Worm (Caenorhabditis elegans) whole organism, L3 larva: ENCODE results near the gene rab-3.

Source experiments
- ceh-82 ChIP-seq: fragments of 150-350 bp; optimal IDR thresholded peaks from 2 replicates; lab custom pipeline; 2014; ENCODE audit warnings: missing biosample characterization, missing genetic modification characterization
- egl-27 ChIP-seq: sonication (generic microtip); optimal IDR thresholded peaks from 4 replicates; lab custom pipeline; 2017; ENCODE audit warnings: missing biosample characterization, missing genetic modification reagents, missing genetic modification characterization
- elt-2 ChIP-seq: sonication (generic microtip); optimal IDR thresholded peaks from 2 replicates; lab custom pipeline; 2016; ENCODE audit warnings: missing genetic modification reagents, mild to moderate bottlenecking, missing genetic modification characterization, missing compliant biosample characterization
- nfya-1 ChIP-seq: sonication (generic microtip); optimal IDR thresholded peaks from 2 replicates; lab custom pipeline; 2017; ENCODE audit warnings: missing genetic modification characterization, mild to moderate bottlenecking, missing compliant biosample characterization, antibody characterized with exemption, moderate library complexity; ENCODE audit not compliant: insufficient read depth
- nhr-12 ChIP-seq: fragments of 150-350 bp; optimal IDR thresholded peaks from 2 replicates; lab custom pipeline; 2014; ENCODE audit warnings: missing biosample characterization, missing genetic modification characterization
- tbx-2 ChIP-seq: sonication (generic microtip); optimal IDR thresholded peaks from 2 replicates; lab custom pipeline; 2016; ENCODE audit warnings: mild to moderate bottlenecking, missing genetic modification characterization, missing compliant biosample characterization
- unc-62 ChIP-seq: fragments of 150-350 bp; sonication (generic microtip); optimal IDR thresholded peaks from 4 replicates; lab custom pipeline; 2014; ENCODE audit warnings: missing biosample characterization, missing genetic modification reagents, missing genetic modification characterization

DNA sequence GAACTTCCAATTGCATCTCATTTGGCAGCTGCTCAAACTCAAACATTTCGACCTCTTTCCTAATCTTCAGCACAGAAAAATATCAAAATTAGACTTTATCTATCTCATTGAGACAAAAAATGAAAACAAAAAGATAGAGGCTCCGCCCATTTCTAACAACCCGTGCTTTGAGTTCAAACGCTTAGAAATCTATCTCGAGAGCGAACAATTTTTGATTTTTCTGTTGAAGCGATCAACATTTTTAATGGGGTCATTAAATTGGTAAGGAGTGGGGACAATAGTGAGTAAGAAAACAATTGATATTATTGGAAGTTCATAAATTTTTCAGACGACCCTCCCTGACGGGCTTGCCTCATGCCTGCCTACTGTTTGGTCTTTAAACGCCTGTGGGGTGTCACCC lies 28.8 kb downstream of the rab-3 start, which contains the start of the genes C25H3.10 and C25H3.1:
- TF ChIP-seq egl-27 (tag; lab: Kevin White, UChicago) = no peak
- no peak for TF ChIP-seq unc-62
- TF ChIP-seq ceh-82 (tag; lab: Kevin White, UChicago) = no peak
- no peak for TF ChIP-seq elt-2
- TF ChIP-seq nfya-1 (tag; lab: Kevin White, UChicago) = no peak
- TF ChIP-seq tbx-2 (tag; lab: Kevin White, UChicago) = no peak
- no peak for TF ChIP-seq nhr-12 (tag; lab: Kevin White, UChicago)
